Worm (Caenorhabditis elegans): ENCODE data around the gene srw-97.
A peak's percentile ranks its signal among the peaks of the same experiment; 100 is the strongest.
"Not testable (repeated sequence)": the region's sequence is repeated elsewhere in the genome, so short reads cannot be mapped to it uniquely, and the experiment has no call there.

The srw-97 gene

DNA sequence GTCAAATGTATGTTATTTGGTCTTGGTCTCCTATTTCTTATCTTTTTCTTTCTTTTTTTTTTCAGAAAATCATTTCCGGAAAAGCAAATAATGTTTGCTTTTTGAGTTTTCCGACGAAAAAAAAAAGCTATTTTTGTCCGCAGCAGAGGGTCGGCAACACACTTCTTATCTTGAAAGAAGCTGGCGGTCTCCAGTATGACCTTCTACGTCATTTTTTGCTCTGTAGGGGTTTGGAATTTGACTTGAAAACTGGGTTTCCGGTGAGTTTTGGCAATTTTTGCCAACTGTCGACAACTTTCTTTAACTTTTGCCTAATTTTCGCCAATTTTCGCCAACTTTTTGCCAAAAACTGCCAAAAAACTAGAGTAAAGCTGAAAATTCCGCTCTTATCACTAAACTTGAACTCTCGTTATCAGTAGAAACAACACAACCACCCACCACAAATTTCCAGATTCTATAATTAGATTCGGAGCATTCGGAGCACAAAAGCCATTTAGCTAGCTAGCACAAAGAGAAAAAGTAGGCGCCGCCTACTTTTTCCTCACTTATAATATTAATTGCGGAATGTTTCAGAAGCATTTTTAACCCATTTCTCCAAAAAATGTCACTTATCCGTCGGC is 1.6 kb upstream of the srw-97 start, which contains the start of gene nhx-6:
TSS of gene nhx-6 (plus strand) at position 570 of the 620 bp plus-strand sequence.
- TF ChIP-seq tbx-11 (GFP tag; IDR thresholded peaks at IDR 0.05) (no peak), flt-1 (GFP tag; IDR thresholded peaks at IDR 0.05) (no peak), hmbx-1 (tag; optimal IDR thresholded peaks at IDR 0.05) (no peak), ceh-13 (GFP tag; optimal IDR thresholded peaks at IDR 0.05) (no peak), ceh-36 (tag; optimal IDR thresholded peaks at IDR 0.05) (no peak), pes-1 (GFP tag; IDR thresholded peaks at IDR 0.05) (no peak), hnd-1 (tag; optimal IDR thresholded peaks at IDR 0.05) (no peak), tra-4 (tag; optimal IDR thresholded peaks at IDR 0.05) (no peak), ets-7 (tag; optimal IDR thresholded peaks at IDR 0.05) (no peak), sea-1 (GFP tag; conservative IDR thresholded peaks at IDR 0.05) (no peak), scrt-1 (GFP tag; IDR thresholded peaks at IDR 0.05) (no peak), B0310.2 (tag; optimal IDR thresholded peaks at IDR 0.05) (no peak), F13C5.2 (tag; optimal IDR thresholded peaks at IDR 0.05) (no peak)

DNA sequence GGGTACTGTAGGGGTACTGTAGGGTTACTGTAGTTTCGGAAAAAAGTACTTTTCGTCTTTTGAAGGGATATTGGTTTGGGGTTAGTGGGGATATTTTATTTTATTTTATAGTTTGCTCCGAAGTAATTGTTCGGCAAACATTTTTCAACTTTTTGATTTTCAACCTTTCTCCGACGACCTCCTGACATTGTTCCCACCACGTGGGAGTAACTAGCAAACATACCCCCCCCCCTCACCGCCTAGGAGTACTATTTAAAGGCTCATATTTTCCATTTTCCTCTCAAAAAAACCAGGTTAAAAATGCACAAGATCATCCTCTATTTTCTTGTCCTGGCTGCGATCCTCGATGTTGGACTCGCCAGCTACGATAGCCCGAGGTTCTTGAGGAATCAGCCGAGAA is 2.8 kb downstream of the srw-97 start, which contains the start of gene srlf-29:
TSS of gene srlf-29 (plus strand) at position 301 of the 400 bp plus-strand sequence.
- no peak for TF ChIP-seq ama-1 (optimal IDR thresholded peaks at IDR 0.05)
- TF ChIP-seq B0310.2 (tag; optimal IDR thresholded peaks at IDR 0.05), result no peak
- no peak for TF ChIP-seq sea-1 (GFP tag; conservative IDR thresholded peaks at IDR 0.05)
- no peak for TF ChIP-seq tbx-37 (GFP tag; conservative IDR thresholded peaks at IDR 0.05)
- TF ChIP-seq hmg-4 (GFP tag; optimal IDR thresholded peaks at IDR 0.05), result no peak
- no peak for TF ChIP-seq tbx-11 (GFP tag; IDR thresholded peaks at IDR 0.05)
- no peak for TF ChIP-seq tra-4 (tag; optimal IDR thresholded peaks at IDR 0.05)
- no peak for TF ChIP-seq flt-1 (GFP tag; IDR thresholded peaks at IDR 0.05)
- no peak for TF ChIP-seq scrt-1 (GFP tag; IDR thresholded peaks at IDR 0.05)
- TF ChIP-seq F13C5.2 (tag; optimal IDR thresholded peaks at IDR 0.05), result no peak
- no peak for TF ChIP-seq hnd-1 (tag; optimal IDR thresholded peaks at IDR 0.05)
- TF ChIP-seq ets-7 (tag; optimal IDR thresholded peaks at IDR 0.05), result no peak
- TF ChIP-seq ceh-36 (tag; optimal IDR thresholded peaks at IDR 0.05), result no peak

DNA sequence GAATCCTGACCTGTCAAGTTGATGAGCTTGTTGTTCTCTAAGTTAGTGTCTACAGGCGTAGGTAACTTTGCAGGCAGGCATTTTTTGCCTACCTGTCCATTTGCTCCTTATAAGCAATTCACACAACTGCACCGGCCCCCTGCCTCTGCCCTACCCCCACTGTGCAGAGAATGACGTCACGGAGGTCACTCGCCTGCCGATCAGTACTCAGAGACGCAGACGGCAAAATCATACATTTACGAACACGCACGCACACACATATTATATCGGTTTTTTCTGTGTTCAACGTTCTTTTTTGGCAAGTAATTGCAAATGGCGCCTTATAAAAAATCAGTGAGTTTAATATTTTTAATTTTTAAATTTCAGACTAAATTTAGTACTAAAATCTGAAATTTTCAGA is 5.3 kb downstream of the srw-97 start, which contains the start of gene duxl-1:
TSS of gene duxl-1 (plus strand) at position 184 of the 400 bp plus-strand sequence.
- TF ChIP-seq tbx-37 (GFP tag; conservative IDR thresholded peaks at IDR 0.05) (no peak), hmg-4 (GFP tag; optimal IDR thresholded peaks at IDR 0.05) (peak; percentile 16)

DNA sequence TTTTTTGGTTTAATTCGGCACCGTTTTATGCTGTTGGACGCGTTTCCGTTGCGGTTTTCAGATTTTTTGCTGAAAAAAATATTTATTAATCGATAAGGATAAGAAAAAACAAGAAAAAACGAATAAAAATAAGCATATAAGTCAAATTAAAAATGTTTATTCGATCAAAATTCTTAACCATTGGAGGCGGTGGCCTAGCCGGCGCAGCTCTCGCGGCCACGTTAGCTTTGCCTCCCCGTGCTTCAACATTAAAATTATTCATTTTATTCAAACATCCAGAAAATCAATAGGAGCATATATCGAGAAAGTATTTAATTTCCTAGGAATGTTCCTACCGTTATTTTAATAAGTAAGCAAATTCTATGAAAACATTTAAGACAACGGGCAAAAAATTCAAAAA is 5.9 kb downstream of the srw-97 start, which contains the start of gene ZC204.14:
TSS of gene ZC204.14 (minus strand) at position 69 of the 400 bp plus-strand sequence.
- no peak for TF ChIP-seq B0310.2 (tag; optimal IDR thresholded peaks at IDR 0.05)
- no peak for TF ChIP-seq pes-1 (GFP tag; IDR thresholded peaks at IDR 0.05)
- no peak for TF ChIP-seq ceh-13 (GFP tag; optimal IDR thresholded peaks at IDR 0.05)
- no peak for TF ChIP-seq ceh-36 (tag; optimal IDR thresholded peaks at IDR 0.05)
- TF ChIP-seq F13C5.2 (tag; optimal IDR thresholded peaks at IDR 0.05), result no peak
- TF ChIP-seq tra-4 (tag; optimal IDR thresholded peaks at IDR 0.05), result no peak
- no peak for TF ChIP-seq scrt-1 (GFP tag; IDR thresholded peaks at IDR 0.05)

DNA sequence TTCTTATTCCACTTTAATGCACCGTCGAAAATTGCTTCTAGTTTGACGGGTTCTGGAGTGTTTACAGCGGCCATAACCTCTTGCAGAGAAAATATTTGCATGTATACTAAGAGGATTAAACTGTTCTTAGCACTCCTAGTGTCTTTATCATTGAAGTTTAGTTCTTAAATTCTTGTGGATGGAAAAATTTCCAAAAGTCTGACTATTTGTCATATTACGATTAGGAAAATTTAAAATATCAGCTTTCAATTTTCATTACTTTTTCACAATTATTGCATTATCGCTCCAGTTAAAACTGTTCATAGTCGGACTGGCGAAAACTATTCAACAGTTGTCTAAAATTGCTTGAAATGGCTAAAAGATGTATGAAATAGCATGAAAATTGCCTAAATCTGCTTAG is 7.9 kb downstream of the srw-97 start, which contains the start of gene ZC204.13:
TSS of gene ZC204.13 (minus strand) at position 101 of the 400 bp plus-strand sequence.
- not testable (repeated sequence) for TF ChIP-seq ceh-36 (tag; optimal IDR thresholded peaks at IDR 0.05); ceh-13 (GFP tag; optimal IDR thresholded peaks at IDR 0.05); sea-1 (GFP tag; conservative IDR thresholded peaks at IDR 0.05)

DNA sequence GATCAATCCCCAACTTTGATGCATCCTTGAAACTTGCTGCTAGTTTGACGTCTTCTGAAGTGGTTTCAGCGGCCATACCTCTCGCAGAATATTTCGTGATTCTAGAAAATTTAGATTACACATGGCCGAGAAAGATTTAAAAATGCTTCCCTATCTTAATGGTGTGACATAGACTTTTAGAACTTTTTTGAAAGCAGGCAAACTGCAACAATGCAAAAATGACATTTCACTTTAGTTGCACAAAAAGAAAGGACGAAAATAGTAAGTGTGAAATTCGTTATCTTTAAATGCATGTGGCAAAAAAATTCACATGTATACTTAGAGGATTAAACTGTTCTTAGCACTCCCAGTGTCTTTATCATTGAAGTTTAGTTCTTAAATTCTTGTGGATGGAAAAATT is 11.6 kb downstream of the srw-97 start, which contains the start of gene ZC204.12:
TSS of gene ZC204.12 (minus strand) at position 101 of the 400 bp plus-strand sequence.
- TF ChIP-seq tbx-37 (GFP tag; conservative IDR thresholded peaks at IDR 0.05) (no peak), ets-7 (tag; optimal IDR thresholded peaks at IDR 0.05) (no peak), B0310.2 (tag; optimal IDR thresholded peaks at IDR 0.05) (no peak), pes-1 (GFP tag; IDR thresholded peaks at IDR 0.05) (no peak), ceh-36 (tag; optimal IDR thresholded peaks at IDR 0.05) (no peak), tbx-11 (GFP tag; IDR thresholded peaks at IDR 0.05) (no peak), hnd-1 (tag; optimal IDR thresholded peaks at IDR 0.05) (no peak), scrt-1 (GFP tag; IDR thresholded peaks at IDR 0.05) (no peak), ama-1 (optimal IDR thresholded peaks at IDR 0.05) (no peak), F13C5.2 (tag; optimal IDR thresholded peaks at IDR 0.05) (no peak), hmg-4 (GFP tag; optimal IDR thresholded peaks at IDR 0.05) (no peak), aly-1 (tag; optimal IDR thresholded peaks at IDR 0.05) (no peak), tra-4 (tag; optimal IDR thresholded peaks at IDR 0.05) (no peak), flt-1 (GFP tag; IDR thresholded peaks at IDR 0.05) (no peak), hmbx-1 (tag; optimal IDR thresholded peaks at IDR 0.05) (no peak)

DNA sequence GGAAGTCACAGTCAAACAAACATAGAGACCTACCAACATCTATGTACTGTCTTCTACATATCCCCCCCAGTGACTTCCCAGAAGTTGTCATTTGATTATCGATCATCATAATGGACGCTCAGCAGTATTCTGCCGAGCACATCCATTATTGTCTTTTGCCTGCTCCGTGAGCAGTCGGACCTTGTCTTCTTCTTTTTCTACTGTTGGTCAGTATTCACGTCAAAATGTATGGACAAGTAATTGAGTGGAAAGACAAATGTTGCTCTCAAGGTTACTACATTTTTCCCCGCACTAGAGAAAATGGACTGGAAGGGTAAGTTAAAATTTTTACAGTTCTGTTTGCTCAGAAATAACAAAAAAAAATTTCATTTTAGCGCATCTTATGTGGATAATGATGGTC is 13.9 kb downstream of the srw-97 start, which contains the start of gene btb-12:
TSS of gene btb-12 (plus strand) at position 301 of the 400 bp plus-strand sequence.
- TF ChIP-seq aly-1 (tag; optimal IDR thresholded peaks at IDR 0.05) (no peak), scrt-1 (GFP tag; IDR thresholded peaks at IDR 0.05) (no peak), ets-7 (tag; optimal IDR thresholded peaks at IDR 0.05) (no peak), tbx-37 (GFP tag; conservative IDR thresholded peaks at IDR 0.05) (no peak), hnd-1 (tag; optimal IDR thresholded peaks at IDR 0.05) (no peak), hmbx-1 (tag; optimal IDR thresholded peaks at IDR 0.05) (no peak), sea-1 (GFP tag; conservative IDR thresholded peaks at IDR 0.05) (no peak), tra-4 (tag; optimal IDR thresholded peaks at IDR 0.05) (no peak)

DNA sequence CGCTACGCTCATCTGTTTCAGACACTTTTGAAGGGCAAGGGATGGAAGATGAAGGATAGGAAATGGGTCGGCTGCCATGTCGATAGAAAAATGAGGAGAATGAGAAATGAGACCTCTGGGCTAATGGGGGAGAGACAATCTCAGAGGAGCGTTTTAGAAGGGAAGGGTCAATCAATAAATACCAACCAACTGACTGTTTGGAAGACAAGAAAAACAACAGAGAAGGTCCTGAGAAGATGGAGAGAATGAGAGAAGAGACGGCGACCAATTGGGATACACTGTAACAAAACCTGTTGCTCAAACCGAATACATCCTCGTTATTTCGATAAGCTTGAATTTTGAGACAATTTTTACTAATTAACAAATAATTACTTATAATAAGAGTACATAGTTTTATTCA is 15.4 kb downstream of the srw-97 start, which contains the start of gene fbxb-15:
TSS of gene fbxb-15 (minus strand) at position 101 of the 400 bp plus-strand sequence.
- no peak for TF ChIP-seq flt-1 (GFP tag; IDR thresholded peaks at IDR 0.05)
- no peak for TF ChIP-seq sea-1 (GFP tag; conservative IDR thresholded peaks at IDR 0.05)
- TF ChIP-seq ets-7 (tag; optimal IDR thresholded peaks at IDR 0.05), result no peak
- TF ChIP-seq aly-1 (tag; optimal IDR thresholded peaks at IDR 0.05), result no peak
- TF ChIP-seq tbx-11 (GFP tag; IDR thresholded peaks at IDR 0.05), result no peak
- TF ChIP-seq tra-4 (tag; optimal IDR thresholded peaks at IDR 0.05), result no peak
- TF ChIP-seq ceh-36 (tag; optimal IDR thresholded peaks at IDR 0.05), result no peak
